Fruit fly (Drosophila melanogaster) whole organism, prepupa: ENCODE results near the gene CG33523.

ENCODE experiments used
- CG1621 ChIP-seq: fragments of 200-800 bp; sonication (Bioruptor generic); optimal IDR thresholded peaks from 3 replicates; lab custom pipeline; 2018; ENCODE audit warnings: missing biosample characterization, mild to moderate bottlenecking, missing genetic modification characterization
- CG16779 ChIP-seq: fragments of 200-800 bp; sonication (Bioruptor generic); optimal IDR thresholded peaks from 3 replicates; lab custom pipeline; 2017; ENCODE audit warnings: missing biosample characterization, mild to moderate bottlenecking, missing genetic modification characterization
- CG34406 ChIP-seq: fragments of 200-800 bp; sonication (Bioruptor generic); optimal IDR thresholded peaks from 3 replicates; lab custom pipeline; 2016; ENCODE audit warnings: missing biosample characterization, missing genetic modification characterization
- Gug ChIP-seq: fragments of 200-800 bp; sonication (Bioruptor generic); IDR thresholded peaks from 2 replicates; pipeline ENCODE4 v1.3.6; 2022; ENCODE audit warnings: missing biosample characterization, missing genetic modification characterization
- Hr38 ChIP-seq: sonication (Bioruptor generic); optimal IDR thresholded peaks from 2 replicates; lab custom pipeline; 2016; ENCODE audit warnings: missing biosample characterization, missing genetic modification characterization
- Hr39 ChIP-seq: fragments of 200-800 bp; sonication (Bioruptor generic); optimal IDR thresholded peaks from 2 replicates; lab custom pipeline; 2016; ENCODE audit warnings: missing biosample characterization, missing genetic modification characterization
- Met ChIP-seq: fragments of 200-800 bp; sonication (Bioruptor generic); optimal IDR thresholded peaks from 3 replicates; lab custom pipeline; 2016; ENCODE audit warnings: missing biosample characterization, missing genetic modification characterization
- OdsH ChIP-seq: fragments of 200-800 bp; sonication (Bioruptor generic); optimal IDR thresholded peaks from 3 replicates; lab custom pipeline; 2016; ENCODE audit warnings: missing biosample characterization, missing genetic modification characterization
- acj6 ChIP-seq: fragments of 200-800 bp; sonication (Bioruptor generic); optimal IDR thresholded peaks from 3 replicates; lab custom pipeline; 2016; ENCODE audit warnings: missing biosample characterization, missing genetic modification characterization
- dsx ChIP-seq: fragments of 200-800 bp; optimal IDR thresholded peaks from 3 replicates; lab custom pipeline; 2019; ENCODE audit warnings: missing biosample characterization, mild to moderate bottlenecking, missing genetic modification characterization, moderate library complexity; ENCODE audit not compliant: poor library complexity, severe bottlenecking
- fd59A ChIP-seq: fragments of 200-800 bp; sonication (Bioruptor generic); optimal IDR thresholded peaks from 2 replicates; lab custom pipeline; 2017; ENCODE audit warnings: missing biosample characterization, mild to moderate bottlenecking, missing genetic modification characterization, missing genetic modification reagents
- salr ChIP-seq, 2 experiments: fragments of 200-800 bp; sonication (Bioruptor generic); optimal IDR thresholded peaks; 3 replicates each; lab custom pipeline; 2016 to 2018; ENCODE audit warnings: missing biosample characterization in 2 of 2, missing genetic modification characterization in 2 of 2, mild to moderate bottlenecking in 1 of 2
- ss ChIP-seq, 2 experiments: fragments of 200-800 bp; sonication (Bioruptor generic); optimal IDR thresholded peaks; 2 replicates in 1 of 2; 3 replicates in 1 of 2; lab custom pipeline; 2017 to 2018; ENCODE audit warnings: mild to moderate bottlenecking in 2 of 2, missing biosample characterization in 2 of 2, missing genetic modification characterization in 2 of 2, moderate library complexity in 1 of 2
- vri ChIP-seq: fragments of 200-800 bp; sonication (Bioruptor generic); optimal IDR thresholded peaks from 3 replicates; lab custom pipeline; 2016; ENCODE audit warnings: missing biosample characterization, mild to moderate bottlenecking, missing genetic modification characterization

- TF ChIP-seq acj6 = no peak
- TF ChIP-seq CG1621 (tag; lab: Kevin White, UChicago) = no peak
- no peak for TF ChIP-seq ss (GFP tag; optimal IDR thresholded peaks at IDR 0.05; lab: Kevin White, UChicago)
- TF ChIP-seq salr (GFP tag; optimal IDR thresholded peaks at IDR 0.05; lab: Kevin White, UChicago) = no peak
- no peak for TF ChIP-seq dsx (GFP tag; lab: Kevin White, UChicago)
- no peak for TF ChIP-seq Hr39 (GFP tag; lab: Kevin White, UChicago)
- no peak for TF ChIP-seq Hr38 (GFP tag; lab: Kevin White, UChicago)
- no peak for TF ChIP-seq vri
- no peak for TF ChIP-seq CG34406 (GFP tag; lab: Kevin White, UChicago)
- TF ChIP-seq Gug (GFP tag; lab: Robert Waterston, UW) = no peak
- no peak for TF ChIP-seq CG16779 (tag; lab: Kevin White, UChicago)
- TF ChIP-seq Met (GFP tag; lab: Kevin White, UChicago) = no peak
- no peak for TF ChIP-seq fd59A
- no peak for TF ChIP-seq OdsH (GFP tag; lab: Kevin White, UChicago)
These were observed 31.9 kb upstream of the CG33523 start for dm6 chr3L:5891812-5892211.
